Fruit fly (Drosophila melanogaster) Kc167 (cell line): Measurements from ENCODE around the gene Rim.

Experiments
- Myc ChIP-seq: fragments of >200 bp; optimal IDR thresholded peaks from 2 replicates; lab custom pipeline; 2017; ENCODE audit warnings: missing external identifiers
- h ChIP-seq: fragments of >200 bp; optimal IDR thresholded peaks from 3 replicates; lab custom pipeline; 2018; ENCODE audit warnings: missing external identifiers
- insv ChIP-seq: fragments of >200 bp; optimal IDR thresholded peaks from 3 replicates; lab custom pipeline; 2018; ENCODE audit warnings: missing external identifiers
- psq ChIP-seq: fragments of >200 bp; optimal IDR thresholded peaks from 2 replicates; lab custom pipeline; 2017; ENCODE audit warnings: missing external identifiers
- ttk ChIP-seq: sonication (Bioruptor generic); optimal IDR thresholded peaks from 2 replicates; lab custom pipeline; 2017; ENCODE audit warnings: missing external identifiers

DNA sequence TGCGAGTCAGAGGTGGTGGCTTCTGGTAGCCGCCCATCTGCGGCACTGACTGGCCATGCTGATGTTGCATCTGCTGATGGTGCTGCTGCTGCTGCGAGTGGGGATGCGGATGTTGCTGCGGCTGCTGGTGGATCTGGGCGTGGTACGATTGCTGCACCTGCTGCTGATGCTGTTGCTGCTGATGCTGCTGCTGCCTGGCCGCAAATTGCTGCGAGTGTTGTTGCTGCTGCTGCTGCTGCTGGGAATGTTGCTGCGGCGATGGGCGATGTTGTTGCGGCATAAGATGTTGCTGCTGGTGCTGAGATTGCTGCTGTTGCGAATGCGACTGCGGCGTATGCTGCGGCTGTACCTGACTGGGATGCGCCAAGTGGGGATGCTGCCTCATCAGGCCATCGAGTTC lies 11.2 kb downstream of the Rim start:
- TF ChIP-seq psq (lab: Kevin White, UChicago) (no peak), Myc (lab: Kevin White, UChicago) (no peak), h (no peak), ttk (lab: Kevin White, UChicago) (no peak), insv (lab: Kevin White, UChicago) (no peak)
